Worm (Caenorhabditis elegans): ENCODE data around the gene F48C5.2.

F48C5.2 gene

ce11 chrX:11450261-11450660 is 3.9 kb downstream of the F48C5.2 start:
- no peak for TF ChIP-seq rbr-2 (tag; optimal IDR thresholded peaks at IDR 0.05)
- TF ChIP-seq ceh-32 (tag; optimal IDR thresholded peaks at IDR 0.05; ENCODE audit: poor library complexity): no peak
- no peak for TF ChIP-seq F10B5.3 (tag; optimal IDR thresholded peaks at IDR 0.05)
- no peak for TF ChIP-seq F37D6.2 (tag; optimal IDR thresholded peaks at IDR 0.05)
- no peak for TF ChIP-seq tra-1 (GFP tag; IDR thresholded peaks at IDR 0.05)
- TF ChIP-seq F26F4.8 (GFP tag; conservative IDR thresholded peaks at IDR 0.05): no peak
- no peak for TF ChIP-seq ama-1 (optimal IDR thresholded peaks at IDR 0.05)
- no peak for TF ChIP-seq lir-3 (tag; optimal IDR thresholded peaks at IDR 0.05)
- no peak for TF ChIP-seq jun-1 (tag; optimal IDR thresholded peaks at IDR 0.05)
- no peak for TF ChIP-seq ztf-7 (tag; optimal IDR thresholded peaks at IDR 0.05)

ce11 chrX:11447695-11448094 is 6.4 kb downstream of the F48C5.2 start:
- no peak for TF ChIP-seq daf-16 (GFP tag; optimal IDR thresholded peaks at IDR 0.05)
- TF ChIP-seq daf-16 (tag; optimal IDR thresholded peaks at IDR 0.05): peak; percentile 70
- TF ChIP-seq pqm-1 (tag; optimal IDR thresholded peaks at IDR 0.05): peak; percentile 66
- TF ChIP-seq hlh-11 (tag; optimal IDR thresholded peaks at IDR 0.05): peak; percentile 63
- no peak for TF ChIP-seq snpc-1.2 (GFP tag; IDR thresholded peaks at IDR 0.05)
- peak; percentile 54 for TF ChIP-seq nhr-28 (tag; optimal IDR thresholded peaks at IDR 0.05)
- peak; percentile 60; the same call in 1 of the 2 replicates for TF ChIP-seq php-3 (GFP tag; IDR thresholded peaks at IDR 0.05)
- TF ChIP-seq nhr-77 (tag; optimal IDR thresholded peaks at IDR 0.05): no peak
- TF ChIP-seq dve-1 (tag; optimal IDR thresholded peaks at IDR 0.05; ENCODE audit: insufficient read depth): peak; percentile 54
- TF ChIP-seq dmd-6 (GFP tag; IDR thresholded peaks at IDR 0.05): peak; percentile 74
- no peak for TF ChIP-seq R02D3.7 (tag; optimal IDR thresholded peaks at IDR 0.05)
- peak; percentile 43 for TF ChIP-seq nhr-48 (tag; optimal IDR thresholded peaks at IDR 0.05)

ce11 chrX:11446535-11446934 is 7.6 kb downstream of the F48C5.2 start, which contains the start of gene igeg-2:
TSS of gene igeg-2 (minus strand) at chrX:11446635.
- no peak for TF ChIP-seq vab-7 (GFP tag; IDR thresholded peaks at IDR 0.05)
- no peak for TF ChIP-seq gei-8 (GFP tag; optimal IDR thresholded peaks at IDR 0.05)
- TF ChIP-seq R02D3.7 (tag; optimal IDR thresholded peaks at IDR 0.05): no peak
- TF ChIP-seq ceh-62 (tag; optimal IDR thresholded peaks at IDR 0.05): no peak
- no peak for TF ChIP-seq unc-62 (GFP tag; optimal IDR thresholded peaks at IDR 0.05 in 1 of 2)
- TF ChIP-seq unc-62 (tag; optimal IDR thresholded peaks at IDR 0.05): no peak
- no peak for TF ChIP-seq zag-1 (tag; optimal IDR thresholded peaks at IDR 0.05)
- no peak for TF ChIP-seq nhr-41 (GFP tag; IDR thresholded peaks at IDR 0.05)
- TF ChIP-seq ama-1 (optimal IDR thresholded peaks at IDR 0.05): no peak
- no peak for TF ChIP-seq nhr-102 (tag; optimal IDR thresholded peaks at IDR 0.05)
- no peak for TF ChIP-seq daf-8 (GFP tag; IDR thresholded peaks at IDR 0.05)
- no peak for TF ChIP-seq duxl-1 (tag; optimal IDR thresholded peaks at IDR 0.05; ENCODE audit: poor library complexity)
- TF ChIP-seq ztf-7 (tag; optimal IDR thresholded peaks at IDR 0.05): no peak
- TF ChIP-seq nhr-25 (tag; optimal IDR thresholded peaks at IDR 0.05; ENCODE audit: borderline replicate concordance, insufficient read depth): no peak
- no peak for TF ChIP-seq lin-38 (GFP tag; IDR thresholded peaks at IDR 0.05)
- no peak for TF ChIP-seq pha-4 (GFP tag; IDR thresholded peaks at IDR 0.05)
- TF ChIP-seq pha-4 (tag; optimal IDR thresholded peaks at IDR 0.05): no peak
- TF ChIP-seq F37D6.2 (tag; optimal IDR thresholded peaks at IDR 0.05): no peak
- no peak for TF ChIP-seq php-3 (GFP tag; IDR thresholded peaks at IDR 0.05)
- TF ChIP-seq F44E2.7 (GFP tag; IDR thresholded peaks at IDR 0.05): no peak
- TF ChIP-seq mdt-29 (GFP tag; IDR thresholded peaks at IDR 0.05): no peak
- no peak for TF ChIP-seq F10B5.3 (tag; optimal IDR thresholded peaks at IDR 0.05)

- TF ChIP-seq lim-7 (GFP tag; IDR thresholded peaks at IDR 0.05): 0 out of 2 replicates have a peak, but pooled peaks have one; percentile 17
These were observed 10.8 kb downstream of the F48C5.2 start for ce11 chrX:11443335-11443734.

Data from whole organism, L4 larva.